Worm (Caenorhabditis elegans): Measurements from ENCODE around the gene T19D7.5.

- no peak for TF ChIP-seq elt-2 (tag; optimal IDR thresholded peaks at IDR 0.05)
- no peak for TF ChIP-seq sdc-2 (tag; optimal IDR thresholded peaks at IDR 0.05)
- TF ChIP-seq hlh-15 (tag; optimal IDR thresholded peaks at IDR 0.05): no peak
- TF ChIP-seq ref-2 (tag; optimal IDR thresholded peaks at IDR 0.05): no peak
- TF ChIP-seq ceh-9 (tag; optimal IDR thresholded peaks at IDR 0.05): no peak
- no peak for TF ChIP-seq ama-1 (optimal IDR thresholded peaks at IDR 0.05)
- TF ChIP-seq K09A11.1 (tag; optimal IDR thresholded peaks at IDR 0.05; ENCODE audit: insufficient read depth): no peak
- no peak for TF ChIP-seq rnt-1 (tag; optimal IDR thresholded peaks at IDR 0.05)
These were observed 36.9 kb downstream of the T19D7.5 start, which contains the start of gene M6.4 for ce11 chrX:629134-629533.

Measured in whole organism, late embryonic.